Fruit fly (Drosophila melanogaster): ENCODE results near the gene PVRAP.

PVRAP gene

dm6 chr3L:5980552-5981351 lies 16.3 kb upstream of the PVRAP start (continued):
- TF ChIP-seq nerfin-1 (tag; optimal IDR thresholded peaks at IDR 0.05) (peak; percentile 22), gsb-n (tag; optimal IDR thresholded peaks at IDR 0.05) (peak; percentile 72), pros (GFP tag; optimal IDR thresholded peaks at IDR 0.05) (peak; percentile 67), Dref (GFP tag; IDR thresholded peaks at IDR 0.05) (no peak), CG15269 (tag; optimal IDR thresholded peaks at IDR 0.05) (no peak), CG15514 (GFP tag; optimal IDR thresholded peaks at IDR 0.05) (no peak), vvl (GFP tag; IDR thresholded peaks at IDR 0.05) (peak; percentile 55; the same call in 1 of the 2 replicates), CG14710 (tag; optimal IDR thresholded peaks at IDR 0.05) (peak; percentile 48), run (tag; optimal IDR thresholded peaks at IDR 0.05) (peak; percentile 26), CG17361 (GFP tag; IDR thresholded peaks at IDR 0.05) (0 out of 3 replicates have a peak, but pooled peaks have one; percentile 13), CG34376 (GFP tag; optimal IDR thresholded peaks at IDR 0.05) (no peak), crol (GFP tag; IDR thresholded peaks at IDR 0.05) (no peak), eve (GFP tag; optimal IDR thresholded peaks at IDR 0.05) (peak in 1 of 2 experiments; percentile 21), stwl (tag; optimal IDR thresholded peaks at IDR 0.05) (peak; percentile 27), tgo (GFP tag; IDR thresholded peaks at IDR 0.05) (no peak), NK7.1 (GFP tag; optimal IDR thresholded peaks at IDR 0.05) (no peak), Dll (GFP tag; IDR thresholded peaks at IDR 0.05; ENCODE audit: partially characterized antibody) (0 out of 4 replicates have a peak, but pooled peaks have one; percentile 12), chn (GFP tag; optimal IDR thresholded peaks at IDR 0.05) (no peak), H2.0 (GFP tag; IDR thresholded peaks at IDR 0.05) (no peak)

- TF ChIP-seq cad (GFP tag; optimal IDR thresholded peaks at IDR 0.05) (peak; percentile 53), Optix (GFP tag; IDR thresholded peaks at IDR 0.05) (no peak), tll (GFP tag; optimal IDR thresholded peaks at IDR 0.05) (peak in 1 of 2 experiments; percentile 78), zen (tag; optimal IDR thresholded peaks at IDR 0.05) (peak; percentile 99), D (optimal IDR thresholded peaks at IDR 0.05) (peak; percentile 98), D (GFP tag; optimal IDR thresholded peaks at IDR 0.05) (no peak)
Measured at dm6 chr3L:5982921-5983546, 14.0 kb upstream of the PVRAP start.

dm6 chr3L:5983593-5984225 lies 13.3 kb upstream of the PVRAP start:
- TF ChIP-seq CG2120 (GFP tag; optimal IDR thresholded peaks at IDR 0.05) = no peak
- TF ChIP-seq org-1 (GFP tag; optimal IDR thresholded peaks at IDR 0.05) = no peak
- peak; percentile 16 for TF ChIP-seq CG8924 (tag; optimal IDR thresholded peaks at IDR 0.05)
- no peak for TF ChIP-seq odd (GFP tag; optimal IDR thresholded peaks at IDR 0.05)
- no peak for TF ChIP-seq CG7745 (tag; optimal IDR thresholded peaks at IDR 0.05)
- TF ChIP-seq onecut (GFP tag; IDR thresholded peaks at IDR 0.05) = no peak
- no peak for TF ChIP-seq stwl (tag; optimal IDR thresholded peaks at IDR 0.05)
- peak; percentile 64 for TF ChIP-seq Med (GFP tag)
- TF ChIP-seq CG11085 (GFP tag; IDR thresholded peaks at IDR 0.05) = no peak
- TF ChIP-seq CG10147 (GFP tag; optimal IDR thresholded peaks at IDR 0.05) = no peak
- TF ChIP-seq ewg (GFP tag; optimal IDR thresholded peaks at IDR 0.05) = no peak
- TF ChIP-seq CG34376 (GFP tag; optimal IDR thresholded peaks at IDR 0.05) = no peak
- no peak for TF ChIP-seq CG10565 (GFP tag; optimal IDR thresholded peaks at IDR 0.05)
- no peak for TF ChIP-seq Hand (GFP tag; optimal IDR thresholded peaks at IDR 0.05)
- no peak for TF ChIP-seq sug (tag; optimal IDR thresholded peaks at IDR 0.05)
- TF ChIP-seq Lhr (GFP tag; optimal IDR thresholded peaks at IDR 0.05) = no peak
- peak; percentile 18 for TF ChIP-seq CG17829 (tag; optimal IDR thresholded peaks at IDR 0.05)
- TF ChIP-seq CG2712 (tag; optimal IDR thresholded peaks at IDR 0.05) = peak; percentile 28
- TF ChIP-seq Atf3 (GFP tag; optimal IDR thresholded peaks at IDR 0.05) = no peak
- TF ChIP-seq CG16779 (GFP tag; IDR thresholded peaks at IDR 0.05) = no peak
- TF ChIP-seq CG6272 (GFP tag; IDR thresholded peaks at IDR 0.05) = no peak
- TF ChIP-seq PHDP (tag; optimal IDR thresholded peaks at IDR 0.05) = no peak
- no peak for TF ChIP-seq h (optimal IDR thresholded peaks at IDR 0.05)
- no peak for TF ChIP-seq Optix (GFP tag; IDR thresholded peaks at IDR 0.05)

All from whole organism, embryonic.